Fruit fly (Drosophila melanogaster) whole organism, pupa: ENCODE measurements around the gene CG13465.

Source experiments
- CG10348 ChIP-seq: fragments of 200-800 bp; sonication (Bioruptor generic); IDR thresholded peaks from 2 replicates; pipeline ENCODE4 v1.3.6; 2022; ENCODE audit warnings: missing biosample characterization, missing genetic modification characterization
- CG12605 ChIP-seq: fragments of 200-800 bp; sonication (Bioruptor generic); IDR thresholded peaks from 2 replicates; pipeline ENCODE4 v1.3.6; 2022; ENCODE audit warnings: missing biosample characterization, missing genetic modification characterization
- CG13204 ChIP-seq: fragments of 200-800 bp; sonication (Bioruptor generic); optimal IDR thresholded peaks from 2 replicates; lab custom pipeline; 2018; ENCODE audit warnings: missing biosample characterization, mild to moderate bottlenecking, missing genetic modification characterization, moderate library complexity
- CG14655 ChIP-seq: fragments of 200-800 bp; sonication (Bioruptor generic); optimal IDR thresholded peaks from 3 replicates; lab custom pipeline; 2017; ENCODE audit warnings: mild to moderate bottlenecking, missing biosample characterization, missing genetic modification reagents, missing genetic modification characterization
- CG15710 ChIP-seq: fragments of 200-800 bp; sonication (Bioruptor generic); optimal IDR thresholded peaks from 2 replicates; lab custom pipeline; 2018; ENCODE audit warnings: missing biosample characterization, mild to moderate bottlenecking, missing genetic modification characterization, moderate library complexity
- CG17806 ChIP-seq: fragments of 200-800 bp; sonication (Bioruptor generic); optimal IDR thresholded peaks from 2 replicates; lab custom pipeline; 2018; ENCODE audit warnings: missing biosample characterization, mild to moderate bottlenecking, missing genetic modification characterization, moderate library complexity
- CG32121 ChIP-seq: fragments of 200-800 bp; sonication (Bioruptor generic); IDR thresholded peaks from 2 replicates; pipeline ENCODE4 v1.3.6; 2022; ENCODE audit warnings: missing biosample characterization, missing genetic modification characterization
- CG34367 ChIP-seq: fragments of 200-800 bp; sonication (Bioruptor generic); optimal IDR thresholded peaks from 2 replicates; lab custom pipeline; 2018; ENCODE audit warnings: missing biosample characterization, mild to moderate bottlenecking, missing genetic modification characterization
- CG4496 ChIP-seq: fragments of 200-800 bp; sonication (Bioruptor generic); IDR thresholded peaks from 3 replicates; pipeline ENCODE4 v1.3.6; 2022; ENCODE audit warnings: missing biosample characterization, missing genetic modification characterization
- CG8159 ChIP-seq: fragments of 200-800 bp; sonication (Bioruptor generic); optimal IDR thresholded peaks from 3 replicates; lab custom pipeline; 2018; ENCODE audit warnings: missing biosample characterization, mild to moderate bottlenecking, missing genetic modification characterization, moderate library complexity
- CG8301 ChIP-seq: fragments of 200-800 bp; sonication (Bioruptor generic); optimal IDR thresholded peaks from 2 replicates; lab custom pipeline; 2018; ENCODE audit warnings: missing biosample characterization, mild to moderate bottlenecking, missing genetic modification characterization
- CG9948 ChIP-seq: fragments of 200-800 bp; sonication (Bioruptor generic); optimal IDR thresholded peaks from 2 replicates; lab custom pipeline; 2018; ENCODE audit warnings: missing biosample characterization, mild to moderate bottlenecking, missing genetic modification characterization, moderate library complexity
- D1 ChIP-seq: fragments of 200-800 bp; sonication (Bioruptor generic); optimal IDR thresholded peaks from 2 replicates; lab custom pipeline; 2018; ENCODE audit warnings: missing biosample characterization, mild to moderate bottlenecking, missing genetic modification characterization, moderate library complexity
- EcR ChIP-seq: fragments of 200-800 bp; sonication (Bioruptor generic); optimal IDR thresholded peaks from 3 replicates; lab custom pipeline; 2019; ENCODE audit warnings: missing biosample characterization, missing genetic modification characterization, mild to moderate bottlenecking, moderate library complexity, missing genetic modification reagents
- Ets98B ChIP-seq: fragments of 200-800 bp; sonication (Bioruptor generic); IDR thresholded peaks from 2 replicates; pipeline ENCODE4 v1.3.6; 2022; ENCODE audit warnings: missing biosample characterization, missing genetic modification characterization
- Pif1A ChIP-seq: fragments of 200-800 bp; sonication (Bioruptor generic); optimal IDR thresholded peaks from 3 replicates; lab custom pipeline; 2016; ENCODE audit warnings: missing biosample characterization, missing genetic modification characterization
- Pif1B ChIP-seq: fragments of 200-800 bp; sonication (Bioruptor generic); optimal IDR thresholded peaks from 3 replicates; lab custom pipeline; 2016; ENCODE audit warnings: missing biosample characterization, missing genetic modification characterization
- Snoo ChIP-seq: fragments of 200-800 bp; sonication (Bioruptor generic); optimal IDR thresholded peaks from 3 replicates; lab custom pipeline; 2017; ENCODE audit warnings: missing biosample characterization, mild to moderate bottlenecking, missing genetic modification characterization, inconsistent platforms
- fd96Ca ChIP-seq: fragments of 200-800 bp; sonication (Bioruptor generic); IDR thresholded peaks from 3 replicates; pipeline ENCODE4 v1.3.6; 2022; ENCODE audit warnings: missing biosample characterization, missing genetic modification characterization
- gl ChIP-seq: fragments of 200-800 bp; sonication (Bioruptor generic); optimal IDR thresholded peaks from 2 replicates; lab custom pipeline; 2018; ENCODE audit warnings: missing biosample characterization, mild to moderate bottlenecking, missing genetic modification characterization
- rn ChIP-seq: fragments of 200-800 bp; sonication (Bioruptor generic); IDR thresholded peaks from 2 replicates; pipeline ENCODE4 v1.3.6; 2022; ENCODE audit warnings: missing biosample characterization, missing genetic modification characterization

The CG13465 gene

dm6 chr3L:14964862-14965261 lies 20.7 kb upstream of the CG13465 start:
- TF ChIP-seq Pif1B (GFP tag; lab: Kevin White, UChicago) (no peak), CG8159 (tag; lab: Kevin White, UChicago) (no peak), Ets98B (no peak), CG13204 (no peak), CG15710 (tag; lab: Kevin White, UChicago) (no peak), CG4496 (no peak), Pif1A (no peak), CG17806 (tag; lab: Kevin White, UChicago) (no peak), CG12605 (GFP tag; lab: Robert Waterston, UW) (no peak), CG32121 (GFP tag; lab: Robert Waterston, UW) (no peak), EcR (no peak), gl (tag; lab: Kevin White, UChicago) (no peak), CG14655 (GFP tag; lab: Kevin White, UChicago) (no peak), Snoo (tag; lab: Kevin White, UChicago) (no peak), fd96Ca (no peak), D1 (tag; lab: Kevin White, UChicago) (no peak), CG34367 (tag; lab: Kevin White, UChicago) (no peak), rn (GFP tag; lab: Robert Waterston, UW) (no peak)
- TF ChIP-seq, all 21 proteins: peak for 0

dm6 chr3L:14962729-14963128 lies 18.6 kb upstream of the CG13465 start:
- TF ChIP-seq Pif1B (GFP tag; lab: Kevin White, UChicago) (no peak), Snoo (tag; lab: Kevin White, UChicago) (no peak), CG12605 (GFP tag; lab: Robert Waterston, UW) (no peak), CG8301 (tag; lab: Kevin White, UChicago) (no peak), rn (GFP tag; lab: Robert Waterston, UW) (no peak), CG8159 (tag; lab: Kevin White, UChicago) (no peak), Ets98B (no peak), gl (tag; lab: Kevin White, UChicago) (no peak), CG9948 (tag; lab: Kevin White, UChicago) (no peak), fd96Ca (no peak), CG4496 (no peak), CG13204 (no peak), Pif1A (no peak), CG17806 (tag; lab: Kevin White, UChicago) (no peak), EcR (no peak), D1 (tag; lab: Kevin White, UChicago) (no peak)
- TF ChIP-seq, all 21 proteins: peak for 0

- TF ChIP-seq CG14655 (GFP tag; lab: Kevin White, UChicago) (no peak), CG9948 (tag; lab: Kevin White, UChicago) (no peak), rn (GFP tag; lab: Robert Waterston, UW) (no peak)
- TF ChIP-seq, all 21 proteins: peak for 0
These were observed 16.9 kb upstream of the CG13465 start for dm6 chr3L:14961027-14961426.

- TF ChIP-seq CG13204 (no peak), CG8301 (tag; lab: Kevin White, UChicago) (no peak), CG14655 (GFP tag; lab: Kevin White, UChicago) (no peak), CG12605 (GFP tag; lab: Robert Waterston, UW) (no peak), rn (GFP tag; lab: Robert Waterston, UW) (no peak), Pif1B (GFP tag; lab: Kevin White, UChicago) (no peak), fd96Ca (no peak), D1 (tag; lab: Kevin White, UChicago) (no peak), CG8159 (tag; lab: Kevin White, UChicago) (no peak), CG15710 (tag; lab: Kevin White, UChicago) (no peak), CG4496 (no peak), CG9948 (tag; lab: Kevin White, UChicago) (no peak), CG32121 (GFP tag; lab: Robert Waterston, UW) (no peak), CG10348 (no peak), gl (tag; lab: Kevin White, UChicago) (no peak), Pif1A (no peak), CG17806 (tag; lab: Kevin White, UChicago) (no peak), CG34367 (tag; lab: Kevin White, UChicago) (no peak)
These were observed 16.4 kb upstream of the CG13465 start for dm6 chr3L:14960549-14960948.

dm6 chr3L:14958613-14959327 lies 14.6 kb upstream of the CG13465 start:
- TF ChIP-seq CG8159 (tag; lab: Kevin White, UChicago), result no peak
- TF ChIP-seq CG10348, result no peak
- no peak for TF ChIP-seq rn (GFP tag; lab: Robert Waterston, UW)
- TF ChIP-seq CG15710 (tag; lab: Kevin White, UChicago), result no peak

dm6 chr3L:14957033-14957328 lies 12.8 kb upstream of the CG13465 start:
- TF ChIP-seq rn (GFP tag; lab: Robert Waterston, UW), result no peak
- no peak for TF ChIP-seq EcR
- no peak for TF ChIP-seq fd96Ca
- TF ChIP-seq CG8159 (tag; lab: Kevin White, UChicago), result no peak
- TF ChIP-seq CG8301 (tag; lab: Kevin White, UChicago), result no peak
- no peak for TF ChIP-seq CG12605 (GFP tag; lab: Robert Waterston, UW)
- TF ChIP-seq D1 (tag; lab: Kevin White, UChicago), result no peak
- no peak for TF ChIP-seq CG9948 (tag; lab: Kevin White, UChicago)
- TF ChIP-seq CG32121 (GFP tag; lab: Robert Waterston, UW), result no peak
- no peak for TF ChIP-seq Pif1B (GFP tag; lab: Kevin White, UChicago)
- TF ChIP-seq Pif1A, result no peak
- no peak for TF ChIP-seq Snoo (tag; lab: Kevin White, UChicago)
- no peak for TF ChIP-seq CG17806 (tag; lab: Kevin White, UChicago)
- TF ChIP-seq CG15710 (tag; lab: Kevin White, UChicago), result no peak
- no peak for TF ChIP-seq CG4496
- no peak for TF ChIP-seq CG14655 (GFP tag; lab: Kevin White, UChicago)
- TF ChIP-seq CG10348, result no peak
- no peak for TF ChIP-seq gl (tag; lab: Kevin White, UChicago)
- TF ChIP-seq CG34367 (tag; lab: Kevin White, UChicago), result no peak
- no peak for TF ChIP-seq Ets98B
